Fruit fly (Drosophila melanogaster) whole organism, embryonic: ENCODE measurements around the gene CG10445.

Experiments used
- Ada2b ChIP-seq: fragments of 200-800 bp; sonication (Bioruptor generic); IDR thresholded peaks from 2 replicates; pipeline ENCODE4 v1.3.6; 2022; ENCODE audit warnings: missing biosample characterization, missing genetic modification characterization
- B-H1 ChIP-seq: fragments of 200-800 bp; sonication (Bioruptor generic); IDR thresholded peaks from 3 replicates; pipeline ENCODE4 v1.3.6; 2022; ENCODE audit warnings: missing biosample characterization, missing genetic modification characterization
- CG10366 ChIP-seq: fragments of 200-800 bp; sonication (Bioruptor generic); IDR thresholded peaks from 2 replicates; pipeline ENCODE4 v1.3.6; 2022; ENCODE audit warnings: missing biosample characterization, missing genetic modification characterization
- CG11560 ChIP-seq: fragments of 200-800 bp; sonication (Bioruptor generic); IDR thresholded peaks from 3 replicates; pipeline ENCODE4 v1.3.6; 2022; ENCODE audit warnings: missing biosample characterization, missing genetic modification characterization
- CG17186 ChIP-seq: fragments of 200-800 bp; sonication (Bioruptor generic); optimal IDR thresholded peaks from 3 replicates; lab custom pipeline; 2017; ENCODE audit warnings: missing biosample characterization, missing genetic modification reagents, missing genetic modification characterization
- CG2678 ChIP-seq: fragments of 200-800 bp; sonication (Bioruptor generic); optimal IDR thresholded peaks from 3 replicates; lab custom pipeline; 2019; ENCODE audit warnings: missing biosample characterization, mild to moderate bottlenecking, missing genetic modification characterization, moderate library complexity
- CG31365 ChIP-seq: fragments of 200-800 bp; sonication (Bioruptor generic); optimal IDR thresholded peaks from 2 replicates; lab custom pipeline; 2018; ENCODE audit warnings: missing biosample characterization, mild to moderate bottlenecking, missing genetic modification characterization
- CG33557 ChIP-seq: fragments of 200-800 bp; sonication (Bioruptor generic); optimal IDR thresholded peaks from 2 replicates; lab custom pipeline; 2019; ENCODE audit warnings: missing biosample characterization, mild to moderate bottlenecking, missing genetic modification characterization, moderate library complexity
- CG4820 ChIP-seq: fragments of 200-800 bp; sonication (Bioruptor generic); optimal IDR thresholded peaks from 3 replicates; lab custom pipeline; 2016; ENCODE audit warnings: missing biosample characterization, missing genetic modification characterization
- CG5180 ChIP-seq: fragments of 200-800 bp; sonication (Bioruptor generic); optimal IDR thresholded peaks from 3 replicates; lab custom pipeline; 2017; ENCODE audit warnings: missing biosample characterization, missing genetic modification characterization, mild to moderate bottlenecking, moderate library complexity, missing genetic modification reagents
- CG6689 ChIP-seq: fragments of 200-800 bp; sonication (Bioruptor generic); IDR thresholded peaks from 2 replicates; pipeline ENCODE4 v1.3.6; 2022; ENCODE audit warnings: missing biosample characterization, missing genetic modification characterization
- CG8388 ChIP-seq: fragments of 200-800 bp; sonication (Bioruptor generic); optimal IDR thresholded peaks from 2 replicates; lab custom pipeline; 2019; ENCODE audit warnings: missing biosample characterization, mild to moderate bottlenecking, missing genetic modification characterization, moderate library complexity
- CG9609 ChIP-seq: fragments of 200-800 bp; sonication (Bioruptor generic); optimal IDR thresholded peaks from 3 replicates; lab custom pipeline; 2016; ENCODE audit warnings: missing biosample characterization, missing genetic modification characterization
- CG9727 ChIP-seq: fragments of 200-800 bp; sonication (Bioruptor generic); optimal IDR thresholded peaks from 3 replicates; lab custom pipeline; 2017; ENCODE audit warnings: missing biosample characterization, mild to moderate bottlenecking, missing genetic modification characterization
- CrebB ChIP-seq: fragments of 200-800 bp; sonication (Bioruptor generic); optimal IDR thresholded peaks from 3 replicates; lab custom pipeline; 2018; ENCODE audit warnings: missing biosample characterization, mild to moderate bottlenecking, missing genetic modification characterization
- Dfd ChIP-seq, 2 experiments: fragments of >200 bp; optimal IDR thresholded peaks; 2 replicates each; lab custom pipeline; 2017; ENCODE audit warnings: missing biosample characterization in 2 of 2, missing genetic modification characterization in 2 of 2
- Doc3 ChIP-seq: fragments of 200-800 bp; sonication (Bioruptor generic); IDR thresholded peaks from 3 replicates; pipeline ENCODE4 v1.3.6; 2022; ENCODE audit warnings: missing biosample characterization, missing genetic modification characterization; ENCODE audit not compliant: partially characterized antibody
- E2f1 ChIP-seq: fragments of 200-800 bp; sonication (Bioruptor generic); IDR thresholded peaks from 2 replicates; pipeline ENCODE4 v1.3.6; 2022; ENCODE audit warnings: missing biosample characterization, missing genetic modification characterization
- Fer1 ChIP-seq: fragments of 200-800 bp; sonication (Bioruptor generic); optimal IDR thresholded peaks from 2 replicates; lab custom pipeline; 2017; ENCODE audit warnings: missing biosample characterization, mild to moderate bottlenecking, missing genetic modification characterization
- Hmr ChIP-seq: fragments of 200-800 bp; sonication (Bioruptor generic); optimal IDR thresholded peaks from 3 replicates; lab custom pipeline; 2017; ENCODE audit warnings: mild to moderate bottlenecking, missing biosample characterization, missing genetic modification reagents, missing genetic modification characterization
- Lim3 ChIP-seq: fragments of 200-800 bp; sonication (Bioruptor generic); IDR thresholded peaks from 2 replicates; pipeline ENCODE4 v1.3.6; 2022; ENCODE audit warnings: missing biosample characterization, missing genetic modification characterization
- Mad ChIP-seq: fragments of 200-800 bp; sonication (Bioruptor generic); optimal IDR thresholded peaks from 2 replicates; lab custom pipeline; 2016; ENCODE audit warnings: missing biosample characterization, missing genetic modification characterization
- Nf-YB ChIP-seq: fragments of 200-800 bp; sonication (Bioruptor generic); optimal IDR thresholded peaks from 3 replicates; lab custom pipeline; 2019; ENCODE audit warnings: missing biosample characterization, mild to moderate bottlenecking, missing genetic modification characterization, moderate library complexity
- Pdp1 ChIP-seq, 2 experiments: fragments of 200-800 bp; sonication (Bioruptor generic); optimal IDR thresholded peaks; 3 replicates each; lab custom pipeline; 2016; ENCODE audit warnings: missing biosample characterization in 2 of 2, missing genetic modification characterization in 2 of 2, mild to moderate bottlenecking in 1 of 2, moderate library complexity in 1 of 2
- Vsx1 ChIP-seq: fragments of 200-800 bp; sonication (Bioruptor generic); optimal IDR thresholded peaks from 2 replicates; lab custom pipeline; 2017; ENCODE audit warnings: missing biosample characterization, mild to moderate bottlenecking, missing genetic modification characterization, missing genetic modification reagents
- cad ChIP-seq: fragments of >200 bp; optimal IDR thresholded peaks from 2 replicates; lab custom pipeline; 2017; ENCODE audit warnings: missing biosample characterization, missing genetic modification characterization
- da ChIP-seq: fragments of 200-800 bp; sonication (Bioruptor generic); optimal IDR thresholded peaks from 2 replicates; lab custom pipeline; 2016; ENCODE audit warnings: missing biosample characterization, missing genetic modification characterization
- dm ChIP-seq: fragments of 200-800 bp; sonication (Bioruptor generic); optimal IDR thresholded peaks from 3 replicates; lab custom pipeline; 2016; ENCODE audit warnings: missing biosample characterization, missing genetic modification characterization
- emc ChIP-seq: fragments of 200-800 bp; sonication (Bioruptor generic); optimal IDR thresholded peaks from 2 replicates; lab custom pipeline; 2016; ENCODE audit warnings: missing biosample characterization, missing genetic modification characterization
- esg ChIP-seq: fragments of 200-800 bp; sonication (Bioruptor generic); conservative IDR thresholded peaks from 2 replicates; pipeline ENCODE4 v1.3.6; 2022; ENCODE audit warnings: missing biosample characterization, missing genetic modification characterization
- eyg ChIP-seq: fragments of 200-800 bp; sonication (Bioruptor generic); optimal IDR thresholded peaks from 3 replicates; lab custom pipeline; 2016; ENCODE audit warnings: missing biosample characterization, missing genetic modification characterization
- grn ChIP-seq: fragments of 200-800 bp; sonication (Bioruptor generic); optimal IDR thresholded peaks from 3 replicates; lab custom pipeline; 2017; ENCODE audit warnings: missing biosample characterization, missing genetic modification characterization
- inv ChIP-seq: fragments of 200-800 bp; sonication (Bioruptor generic); IDR thresholded peaks from 2 replicates; pipeline ENCODE4 v1.3.6; 2022; ENCODE audit warnings: missing biosample characterization, missing genetic modification characterization; ENCODE audit not compliant: partially characterized antibody
- lbe ChIP-seq: fragments of 200-800 bp; sonication (Bioruptor generic); optimal IDR thresholded peaks from 2 replicates; lab custom pipeline; 2016; ENCODE audit warnings: missing biosample characterization, mild to moderate bottlenecking, missing genetic modification characterization
- maf-S ChIP-seq: fragments of 200-800 bp; sonication (Bioruptor generic); optimal IDR thresholded peaks from 2 replicates; lab custom pipeline; 2016; ENCODE audit warnings: missing biosample characterization, missing genetic modification characterization
- nerfin-1 ChIP-seq: fragments of 200-800 bp; sonication (Bioruptor generic); optimal IDR thresholded peaks from 3 replicates; lab custom pipeline; 2019; ENCODE audit warnings: missing biosample characterization, mild to moderate bottlenecking, missing genetic modification characterization, moderate library complexity
- onecut ChIP-seq: fragments of 200-800 bp; sonication (Bioruptor generic); IDR thresholded peaks from 2 replicates; pipeline ENCODE4 v1.3.6; 2022; ENCODE audit warnings: missing biosample characterization, missing genetic modification characterization
- otp ChIP-seq: fragments of 200-800 bp; sonication (Bioruptor generic); IDR thresholded peaks from 3 replicates; pipeline ENCODE4, ENCODE4 v1.3.6; 2022; ENCODE audit warnings: missing biosample characterization, missing genetic modification characterization
- pita ChIP-seq: fragments of 200-800 bp; sonication (Bioruptor generic); optimal IDR thresholded peaks from 2 replicates; lab custom pipeline; 2017; ENCODE audit warnings: missing biosample characterization, mild to moderate bottlenecking, missing genetic modification characterization
- ssp ChIP-seq: fragments of 200-800 bp; sonication (Bioruptor generic); IDR thresholded peaks from 2 replicates; pipeline ENCODE4 v1.3.6; 2022; ENCODE audit warnings: missing biosample characterization, missing genetic modification characterization
- stc ChIP-seq: fragments of 200-800 bp; sonication (Bioruptor generic); IDR thresholded peaks from 2 replicates; pipeline ENCODE4 v1.3.6; 2022; ENCODE audit warnings: missing biosample characterization, missing genetic modification characterization
- stwl ChIP-seq: fragments of 200-800 bp; sonication (Bioruptor generic); optimal IDR thresholded peaks from 3 replicates; lab custom pipeline; 2018; ENCODE audit warnings: missing biosample characterization, mild to moderate bottlenecking, missing genetic modification characterization, moderate library complexity
- sug ChIP-seq: fragments of 200-800 bp; optimal IDR thresholded peaks from 2 replicates; lab custom pipeline; 2019; ENCODE audit warnings: missing biosample characterization, mild to moderate bottlenecking, missing genetic modification characterization, moderate library complexity
- tll ChIP-seq, 2 experiments: fragments of 200-800 bp in 1 of 2; fragments of >200 bp in 1 of 2; sonication (Bioruptor generic) in 1 of 2; optimal IDR thresholded peaks; 2 replicates each; lab custom pipeline; 2017 to 2019; ENCODE audit warnings: missing biosample characterization in 2 of 2, missing genetic modification characterization in 2 of 2, mild to moderate bottlenecking in 1 of 2, moderate library complexity in 1 of 2
- tup ChIP-seq: fragments of 200-800 bp; sonication (Bioruptor generic); optimal IDR thresholded peaks from 2 replicates; lab custom pipeline; 2016; ENCODE audit warnings: missing biosample characterization, mild to moderate bottlenecking, missing genetic modification characterization, moderate library complexity
- vvl ChIP-seq: fragments of 200-800 bp; sonication (Bioruptor generic); IDR thresholded peaks from 2 replicates; pipeline ENCODE4 v1.3.6; 2022; ENCODE audit warnings: missing biosample characterization, missing genetic modification characterization
- wdn ChIP-seq: fragments of 200-800 bp; sonication (Bioruptor generic); IDR thresholded peaks from 2 replicates; pipeline ENCODE4 v1.3.6; 2022; ENCODE audit warnings: missing biosample characterization, missing genetic modification characterization
- yki ChIP-seq: fragments of >200 bp; optimal IDR thresholded peaks from 3 replicates; lab custom pipeline; 2018
- z ChIP-seq: fragments of 200-800 bp; sonication (Bioruptor generic); IDR thresholded peaks from 3 replicates; pipeline ENCODE4 v1.3.6; 2022; ENCODE audit warnings: missing biosample characterization, missing genetic modification characterization
- zf30C ChIP-seq: fragments of 200-800 bp; sonication (Bioruptor generic); optimal IDR thresholded peaks from 3 replicates; lab custom pipeline; 2018; ENCODE audit warnings: missing biosample characterization, mild to moderate bottlenecking, missing genetic modification characterization

The CG10445 gene

dm6 chr3R:7962778-7963494 is 42.8 kb upstream of the CG10445 start (continued):
- TF ChIP-seq CG11560 (tag; lab: Robert Waterston, UW), result no peak
- no peak for TF ChIP-seq tll (GFP tag; optimal IDR thresholded peaks at IDR 0.05; lab: Kevin White, UChicago)
- TF ChIP-seq dm (GFP tag; lab: Kevin White, UChicago), result no peak
- TF ChIP-seq pita (GFP tag; lab: Kevin White, UChicago), result no peak
- TF ChIP-seq wdn, result no peak
- no peak for TF ChIP-seq cad (GFP tag; lab: Kevin White, UChicago)
- TF ChIP-seq CG9727, result peak; percentile 82
- TF ChIP-seq CG4820 (GFP tag; lab: Kevin White, UChicago), result peak; percentile 19
- TF ChIP-seq CG5180, result peak; percentile 94
- peak; percentile 53 for TF ChIP-seq CG8388 (GFP tag; lab: Kevin White, UChicago)
- TF ChIP-seq Doc3 (GFP tag; lab: Robert Waterston, UW), result no peak
- peak; percentile 62; the same call in 1 of the 3 replicates for TF ChIP-seq z (GFP tag; lab: Robert Waterston, UW)
- no peak for TF ChIP-seq grn
- TF ChIP-seq inv (GFP tag; lab: Robert Waterston, UW), result no peak
- TF ChIP-seq Ada2b (GFP tag; lab: Robert Waterston, UW), result 0 out of 2 replicates have a peak, but pooled peaks have one; percentile 2
- TF ChIP-seq Hmr (GFP tag; lab: Kevin White, UChicago), result no peak
- no peak for TF ChIP-seq tup (GFP tag; lab: Kevin White, UChicago)
- no peak for TF ChIP-seq stc
- peak; percentile 72 for TF ChIP-seq CG33557
- TF ChIP-seq lbe (GFP tag; lab: Kevin White, UChicago), result no peak
- TF ChIP-seq Lim3, result no peak
- TF ChIP-seq Nf-YB (GFP tag; lab: Kevin White, UChicago), result peak; percentile 93
- no peak for TF ChIP-seq maf-S (GFP tag; lab: Kevin White, UChicago)
- TF ChIP-seq eyg (GFP tag; lab: Kevin White, UChicago), result no peak
- TF ChIP-seq CG9609, result no peak
- no peak for TF ChIP-seq Pdp1 (GFP tag; optimal IDR thresholded peaks at IDR 0.05; lab: Kevin White, UChicago)
- TF ChIP-seq onecut (GFP tag; lab: Robert Waterston, UW), result peak; percentile 1; the same call in 1 of the 2 replicates
- TF ChIP-seq vvl, result no peak
- TF ChIP-seq B-H1 (GFP tag; lab: Robert Waterston, UW), result no peak; the same call in 2 of the 3 replicates
- no peak for TF ChIP-seq ssp (GFP tag; lab: Robert Waterston, UW)
- no peak for TF ChIP-seq Fer1
- TF ChIP-seq da, result no peak
- no peak for TF ChIP-seq esg
- TF ChIP-seq emc, result no peak
- TF ChIP-seq yki (lab: Kevin White, UChicago), result no peak
- TF ChIP-seq CG10366 (GFP tag; lab: Robert Waterston, UW), result no peak
- peak; percentile 40 for TF ChIP-seq CG6689 (GFP tag; lab: Robert Waterston, UW)
- no peak for TF ChIP-seq sug (tag; lab: Kevin White, UChicago)
- TF ChIP-seq Mad, result no peak
- no peak for TF ChIP-seq CG2678 (tag; lab: Kevin White, UChicago)
- TF ChIP-seq CG31365 (tag; lab: Kevin White, UChicago), result no peak
- TF ChIP-seq CG17186 (GFP tag; lab: Kevin White, UChicago), result no peak
- TF ChIP-seq Dfd (GFP tag; optimal IDR thresholded peaks at IDR 0.05; lab: Kevin White, UChicago), result no peak
- TF ChIP-seq E2f1, result 0 out of 2 replicates have a peak, but pooled peaks have one; percentile 22
- TF ChIP-seq stwl (tag; lab: Kevin White, UChicago), result no peak
- no peak for TF ChIP-seq Vsx1 (GFP tag; lab: Kevin White, UChicago)
- no peak for TF ChIP-seq otp
- no peak for TF ChIP-seq CrebB (tag; lab: Kevin White, UChicago)
- TF ChIP-seq nerfin-1 (tag; lab: Kevin White, UChicago), result no peak
- TF ChIP-seq zf30C (GFP tag; lab: Kevin White, UChicago), result no peak
